Fruit fly (Drosophila melanogaster) whole organism, embryonic: ENCODE data around the gene cpb.

ENCODE experiments used
- Atf6 ChIP-seq: fragments of 200-800 bp; sonication (Bioruptor generic); IDR thresholded peaks from 2 replicates; pipeline ENCODE4 v1.3.6; 2022; ENCODE audit warnings: missing biosample characterization, missing genetic modification characterization
- CG11093 ChIP-seq: fragments of 200-800 bp; sonication (Bioruptor generic); IDR thresholded peaks from 3 replicates; pipeline ENCODE4 v1.3.6; 2022; ENCODE audit warnings: missing biosample characterization, missing genetic modification characterization
- CG31224 ChIP-seq: fragments of 200-800 bp; sonication (Bioruptor generic); IDR thresholded peaks from 2 replicates; pipeline ENCODE4 v1.3.6; 2022; ENCODE audit warnings: missing biosample characterization, missing genetic modification characterization
- CG6689 ChIP-seq: fragments of 200-800 bp; sonication (Bioruptor generic); IDR thresholded peaks from 2 replicates; pipeline ENCODE4 v1.3.6; 2022; ENCODE audit warnings: missing biosample characterization, missing genetic modification characterization
- HHEX ChIP-seq: fragments of 200-800 bp; sonication (Bioruptor generic); optimal IDR thresholded peaks from 3 replicates; lab custom pipeline; 2017; ENCODE audit warnings: missing biosample characterization, mild to moderate bottlenecking, missing genetic modification characterization, missing genetic modification reagents
- HLH4C ChIP-seq: fragments of 200-800 bp; sonication (Bioruptor generic); IDR thresholded peaks from 3 replicates; pipeline ENCODE4 v1.3.6; 2022; ENCODE audit warnings: missing biosample characterization, missing genetic modification characterization; ENCODE audit not compliant: partially characterized antibody
- disco-r ChIP-seq: fragments of 200-800 bp; sonication (Bioruptor generic); optimal IDR thresholded peaks from 2 replicates; lab custom pipeline; 2016; ENCODE audit warnings: missing biosample characterization, missing genetic modification characterization
- peb ChIP-seq: fragments of 200-800 bp; sonication (Bioruptor generic); IDR thresholded peaks from 2 replicates; pipeline ENCODE4 v1.3.6; 2022; ENCODE audit warnings: missing biosample characterization, missing genetic modification characterization

DNA sequence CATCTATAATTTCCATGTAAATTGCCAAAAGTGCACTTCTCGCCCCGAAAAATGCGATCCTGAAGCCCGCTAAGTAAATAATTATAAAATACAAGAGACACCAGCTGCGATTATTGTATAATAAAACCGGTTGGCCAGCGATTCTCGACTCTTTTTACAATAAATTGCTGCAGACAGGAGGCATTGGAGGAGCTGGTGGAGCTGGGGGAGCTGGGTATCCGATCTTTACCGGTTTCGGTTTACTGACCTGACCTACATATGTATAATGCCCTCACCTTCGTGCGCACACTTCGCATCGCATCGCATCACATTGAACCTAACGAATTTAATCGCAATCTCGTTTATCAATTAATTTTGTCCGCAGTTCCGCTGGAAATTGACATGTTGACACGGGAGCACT lies 43.7 kb downstream of the cpb start:
- TF ChIP-seq HHEX (GFP tag; lab: Kevin White, UChicago): no peak
- no peak for TF ChIP-seq Atf6 (GFP tag; lab: Robert Waterston, UW)
- no peak for TF ChIP-seq disco-r
- TF ChIP-seq CG6689 (GFP tag; lab: Robert Waterston, UW): no peak
- no peak for TF ChIP-seq HLH4C (GFP tag; lab: Robert Waterston, UW)
- no peak for TF ChIP-seq peb
- TF ChIP-seq CG31224 (GFP tag; lab: Robert Waterston, UW): no peak
- TF ChIP-seq CG11093 (GFP tag; lab: Robert Waterston, UW): no peak
